Worm (Caenorhabditis elegans): ENCODE measurements around the gene lpr-4.

ce11 chrX:11072701-11073100, 7.8 kb downstream of the lpr-4 start:
- TF ChIP-seq snpc-4 (tag; optimal IDR thresholded peaks at IDR 0.05): no peak
- TF ChIP-seq ztf-11 (tag; optimal IDR thresholded peaks at IDR 0.05): no peak
- TF ChIP-seq unc-62 (GFP tag; optimal IDR thresholded peaks at IDR 0.05): no peak
- TF ChIP-seq lin-13 (tag; optimal IDR thresholded peaks at IDR 0.05): peak; percentile 22
- no peak for TF ChIP-seq tbx-8 (GFP tag; optimal IDR thresholded peaks at IDR 0.05)
- no peak for TF ChIP-seq pha-4 (tag; optimal IDR thresholded peaks at IDR 0.05)
- no peak for TF ChIP-seq blmp-1 (tag; optimal IDR thresholded peaks at IDR 0.05)
- no peak for TF ChIP-seq mab-5 (tag; optimal IDR thresholded peaks at IDR 0.05)
- no peak for TF ChIP-seq nhr-76 (tag; optimal IDR thresholded peaks at IDR 0.05)

Measured in whole organism, mixed stage, embryonic.